Comparison of ENCODE assay signal across 4 worm cellular contexts in the genomic region with DNA sequence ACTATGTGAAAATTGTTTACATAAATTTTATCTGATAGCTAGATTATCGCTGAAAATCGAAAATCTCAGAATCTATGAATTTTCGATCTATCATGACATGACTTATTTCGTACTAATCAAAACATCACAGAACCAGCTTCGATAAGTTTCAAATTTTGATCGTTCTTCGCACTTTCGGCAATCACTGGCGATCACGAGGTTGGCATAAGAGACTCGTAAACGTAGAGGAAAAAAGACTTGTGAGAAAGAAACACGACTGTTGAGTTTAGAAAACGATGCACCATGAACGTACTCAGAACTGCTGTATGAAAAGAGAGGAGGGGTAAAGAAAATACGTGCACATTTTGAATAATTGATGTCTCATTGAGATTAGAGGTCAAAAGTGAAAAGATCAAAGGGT.
TF ChIP-seq lines count a peak whose summit lies in the region.

No protein-coding gene starts in this region.

TF ChIP-seq in whole organism, L1 larva, 84 proteins besides CTCF, POLR2A, EP300 and RAD21 (continued from another document):
- TF ChIP-seq nhr-19 (GFP tag; conservative IDR thresholded peaks at IDR 0.05; lab: Robert Waterston, UW) (peak; percentile 100), swsn-7 (tag; optimal IDR thresholded peaks at IDR 0.05; lab: Kevin White, UChicago) (peak; percentile 85), nhr-11 (tag; optimal IDR thresholded peaks at IDR 0.05; lab: Kevin White, UChicago) (peak; percentile 66), nhr-85 (tag; lab: Kevin White, UChicago) (peak; percentile 97), lin-13 (GFP tag; optimal IDR thresholded peaks at IDR 0.05; lab: Kevin White, UChicago) (peak; percentile 76), snu-23 (GFP tag; optimal IDR thresholded peaks at IDR 0.05; lab: Kevin White, UChicago) (peak; percentile 94), mdl-1 (tag; optimal IDR thresholded peaks at IDR 0.05; lab: Kevin White, UChicago) (peak in 1 of 2 experiments; percentile 88), pax-3 (tag; optimal IDR thresholded peaks at IDR 0.05; lab: Kevin White, UChicago) (peak; percentile 37), sup-37 (GFP tag; optimal IDR thresholded peaks at IDR 0.05; lab: Kevin White, UChicago) (peak; percentile 84), skn-1 (tag; optimal IDR thresholded peaks at IDR 0.05; lab: Kevin White, UChicago) (peak; percentile 22), nhr-90 (tag; optimal IDR thresholded peaks at IDR 0.05; lab: Kevin White, UChicago; ENCODE audit: poor library complexity) (peak; percentile 90), lin-39 (tag; optimal IDR thresholded peaks at IDR 0.05; lab: Kevin White, UChicago) (peak; percentile 79), unc-130 (tag; optimal IDR thresholded peaks at IDR 0.05; lab: Kevin White, UChicago) (peak; percentile 88), unc-98 (GFP tag; IDR thresholded peaks at IDR 0.05; lab: Robert Waterston, UW) (no peak), ztf-4 (tag; optimal IDR thresholded peaks at IDR 0.05; lab: Kevin White, UChicago) (peak; percentile 93), hpl-2 (GFP tag; optimal IDR thresholded peaks at IDR 0.05; lab: Kevin White, UChicago) (peak; percentile 50), snpc-4 (tag; optimal IDR thresholded peaks at IDR 0.05; lab: Kevin White, UChicago) (peak; percentile 48), efl-3 (GFP tag; optimal IDR thresholded peaks at IDR 0.05; lab: Kevin White, UChicago) (no peak), fkh-10 (GFP tag; optimal IDR thresholded peaks at IDR 0.05; lab: Kevin White, UChicago) (no peak), sox-4 (tag; optimal IDR thresholded peaks at IDR 0.05; lab: Kevin White, UChicago) (no peak), ama-1 (optimal IDR thresholded peaks at IDR 0.05; lab: Kevin White, UChicago) (peak; percentile 54), mep-1 (tag; optimal IDR thresholded peaks at IDR 0.05; lab: Kevin White, UChicago) (peak; percentile 90), ceh-63 (GFP tag; optimal IDR thresholded peaks at IDR 0.05; lab: Kevin White, UChicago) (no peak), ceh-82 (tag; optimal IDR thresholded peaks at IDR 0.05; lab: Kevin White, UChicago) (peak in 2 of 3 experiments; percentile 40 to 44), lin-35 (GFP tag; optimal IDR thresholded peaks at IDR 0.05; lab: Kevin White, UChicago) (peak; percentile 45 to 86)

TF ChIP-seq in whole organism, L2 larva, 48 proteins besides CTCF, POLR2A, EP300 and RAD21 (continued from another document):
- TF ChIP-seq lin-13 (GFP tag; optimal IDR thresholded peaks at IDR 0.05; lab: Kevin White, UChicago) = peak; percentile 61
- TF ChIP-seq lin-11 (tag; optimal IDR thresholded peaks at IDR 0.05; lab: Kevin White, UChicago) = no peak
- no peak for TF ChIP-seq skn-1 (tag; optimal IDR thresholded peaks at IDR 0.05; lab: Kevin White, UChicago)
- no peak for TF ChIP-seq aly-2 (tag; optimal IDR thresholded peaks at IDR 0.05; lab: Kevin White, UChicago)
- TF ChIP-seq nhr-129 (tag; optimal IDR thresholded peaks at IDR 0.05; lab: Kevin White, UChicago) = peak; percentile 98
- TF ChIP-seq snpc-4 (tag; optimal IDR thresholded peaks at IDR 0.05; lab: Kevin White, UChicago) = no peak

TF ChIP-seq in whole organism, L3 larva, 47 proteins besides CTCF, POLR2A, EP300 and RAD21 (continued from another document):
- TF ChIP-seq zag-1 (tag; optimal IDR thresholded peaks at IDR 0.05; lab: Kevin White, UChicago) (no peak), mdl-1 (tag; optimal IDR thresholded peaks at IDR 0.05; lab: Kevin White, UChicago) (no peak), nhr-77 (tag; optimal IDR thresholded peaks at IDR 0.05; lab: Kevin White, UChicago) (no peak)

TF ChIP-seq in whole organism, L4 larva, 104 proteins besides CTCF, POLR2A, EP300 and RAD21 (continued from another document):
- TF ChIP-seq lin-13 (GFP tag; optimal IDR thresholded peaks at IDR 0.05; lab: Kevin White, UChicago) (peak; percentile 28), Y75B8A.6 (GFP tag; IDR thresholded peaks at IDR 0.05; lab: Robert Waterston, UW) (0 out of 2 replicates have a peak, but pooled peaks have one; percentile 66), T26A8.4 (GFP tag; IDR thresholded peaks at IDR 0.05; lab: Robert Waterston, UW) (peak; percentile 72), zfp-2 (tag; optimal IDR thresholded peaks at IDR 0.05; lab: Kevin White, UChicago) (no peak), ZK546.5 (tag; optimal IDR thresholded peaks at IDR 0.05; lab: Kevin White, UChicago) (no peak), nhr-28 (tag; optimal IDR thresholded peaks at IDR 0.05; lab: Kevin White, UChicago) (peak; percentile 95), madf-5 (GFP tag; IDR thresholded peaks at IDR 0.05; lab: Robert Waterston, UW) (no peak), tag-97 (GFP tag; IDR thresholded peaks at IDR 0.05; lab: Robert Waterston, UW) (no peak), fos-1 (tag; optimal IDR thresholded peaks at IDR 0.05; lab: Kevin White, UChicago) (no peak), php-3 (GFP tag; IDR thresholded peaks at IDR 0.05; lab: Robert Waterston, UW) (peak; percentile 91), aly-2 (tag; optimal IDR thresholded peaks at IDR 0.05; lab: Kevin White, UChicago) (no peak), nhr-48 (tag; optimal IDR thresholded peaks at IDR 0.05; lab: Kevin White, UChicago) (peak; percentile 95), sdz-12 (GFP tag; optimal IDR thresholded peaks at IDR 0.05; lab: Kevin White, UChicago) (no peak), duxl-1 (tag; optimal IDR thresholded peaks at IDR 0.05; lab: Kevin White, UChicago; ENCODE audit: poor library complexity) (no peak), nhr-76 (tag; optimal IDR thresholded peaks at IDR 0.05; lab: Kevin White, UChicago) (no peak), cey-2 (tag; optimal IDR thresholded peaks at IDR 0.05; lab: Kevin White, UChicago; ENCODE audit: borderline replicate concordance, insufficient read depth) (peak; percentile 30), skn-1 (tag; optimal IDR thresholded peaks at IDR 0.05; lab: Kevin White, UChicago) (no peak), spr-3 (GFP tag; optimal IDR thresholded peaks at IDR 0.05; lab: Kevin White, UChicago) (no peak), Y48G9A.11 (GFP tag; IDR thresholded peaks at IDR 0.05; lab: Robert Waterston, UW) (no peak), F37D6.2 (tag; optimal IDR thresholded peaks at IDR 0.05; lab: Kevin White, UChicago) (no peak), zag-1 (tag; optimal IDR thresholded peaks at IDR 0.05; lab: Kevin White, UChicago) (no peak), ceh-62 (tag; optimal IDR thresholded peaks at IDR 0.05; lab: Kevin White, UChicago) (no peak), dmd-6 (GFP tag; IDR thresholded peaks at IDR 0.05; lab: Robert Waterston, UW) (peak; percentile 95), zip-2 (tag; optimal IDR thresholded peaks at IDR 0.05; lab: Kevin White, UChicago) (no peak), hlh-30 (tag; optimal IDR thresholded peaks at IDR 0.05; lab: Kevin White, UChicago; ENCODE audit: insufficient read depth) (peak; percentile 95), daf-12 (tag; optimal IDR thresholded peaks at IDR 0.05; lab: Kevin White, UChicago) (no peak), nhr-10 (tag; optimal IDR thresholded peaks at IDR 0.05; lab: Kevin White, UChicago) (peak; percentile 98), ztf-11 (tag; optimal IDR thresholded peaks at IDR 0.05; lab: Kevin White, UChicago) (no peak), mdt-29 (GFP tag; IDR thresholded peaks at IDR 0.05; lab: Robert Waterston, UW) (peak; percentile 90), zip-11 (GFP tag; IDR thresholded peaks at IDR 0.05; lab: Robert Waterston, UW) (no peak), tra-1 (GFP tag; IDR thresholded peaks at IDR 0.05; lab: Robert Waterston, UW) (peak; percentile 80; the same call in 1 of the 2 replicates), ztf-7 (tag; optimal IDR thresholded peaks at IDR 0.05; lab: Kevin White, UChicago) (no peak), nhr-102 (tag; optimal IDR thresholded peaks at IDR 0.05; lab: Kevin White, UChicago) (peak; percentile 60), Y105C5A.15 (GFP tag; IDR thresholded peaks at IDR 0.05; lab: Robert Waterston, UW) (no peak), R02D3.7 (tag; optimal IDR thresholded peaks at IDR 0.05; lab: Kevin White, UChicago) (no peak), mdl-1 (tag; optimal IDR thresholded peaks at IDR 0.05; lab: Kevin White, UChicago) (peak in 1 of 2 experiments; percentile 81), hlh-11 (tag; optimal IDR thresholded peaks at IDR 0.05; lab: Kevin White, UChicago) (peak; percentile 96), ceh-82 (tag; optimal IDR thresholded peaks at IDR 0.05; lab: Kevin White, UChicago) (no peak), D1046.2 (GFP tag; IDR thresholded peaks at IDR 0.05; lab: Robert Waterston, UW) (no peak), nhr-77 (tag; optimal IDR thresholded peaks at IDR 0.05; lab: Kevin White, UChicago) (peak; percentile 89), mep-1 (tag; optimal IDR thresholded peaks at IDR 0.05; lab: Kevin White, UChicago) (peak; percentile 79), lin-39 (tag; optimal IDR thresholded peaks at IDR 0.05; lab: Kevin White, UChicago) (no peak), snpc-4 (tag; optimal IDR thresholded peaks at IDR 0.05; lab: Kevin White, UChicago) (no peak), saeg-2 (GFP tag; IDR thresholded peaks at IDR 0.05; lab: Robert Waterston, UW) (no peak), pha-4 (GFP tag; IDR thresholded peaks at IDR 0.05; lab: Robert Waterston, UW) (no peak; the same call in 1 of the 2 replicates), pha-4 (tag; optimal IDR thresholded peaks at IDR 0.05; lab: Kevin White, UChicago) (peak; percentile 54), nhr-41 (GFP tag; IDR thresholded peaks at IDR 0.05; lab: Robert Waterston, UW) (peak; percentile 57; the same call in 1 of the 2 replicates), attf-4 (tag; optimal IDR thresholded peaks at IDR 0.05; lab: Kevin White, UChicago) (no peak), ceh-28 (tag; optimal IDR thresholded peaks at IDR 0.05; lab: Kevin White, UChicago) (no peak), madf-9 (GFP tag; conservative IDR thresholded peaks at IDR 0.05; lab: Robert Waterston, UW) (no peak), fkh-10 (GFP tag; optimal IDR thresholded peaks at IDR 0.05; lab: Kevin White, UChicago) (no peak), ama-1 (optimal IDR thresholded peaks at IDR 0.05; lab: Kevin White, UChicago) (peak; percentile 79), ces-1 (GFP tag; optimal IDR thresholded peaks at IDR 0.05; lab: Kevin White, UChicago) (no peak), daf-8 (GFP tag; IDR thresholded peaks at IDR 0.05; lab: Robert Waterston, UW) (no peak), aha-1 (tag; lab: Kevin White, UChicago) (peak; percentile 99), egl-43 (GFP tag; IDR thresholded peaks at IDR 0.05; lab: Robert Waterston, UW) (no peak), gei-8 (GFP tag; optimal IDR thresholded peaks at IDR 0.05; lab: Kevin White, UChicago) (no peak), hif-1 (tag; optimal IDR thresholded peaks at IDR 0.05; lab: Kevin White, UChicago) (peak; percentile 77 to 98), lin-1 (GFP tag; IDR thresholded peaks at IDR 0.05; lab: Robert Waterston, UW) (peak; percentile 72; the same call in 1 of the 2 replicates), nhr-111 (GFP tag; optimal IDR thresholded peaks at IDR 0.05; lab: Kevin White, UChicago) (no peak), daf-16 (GFP tag; optimal IDR thresholded peaks at IDR 0.05; lab: Kevin White, UChicago) (peak in 1 of 2 experiments; percentile 52), daf-16 (tag; optimal IDR thresholded peaks at IDR 0.05; lab: Kevin White, UChicago) (peak; percentile 89), nhr-11 (tag; optimal IDR thresholded peaks at IDR 0.05; lab: Kevin White, UChicago) (peak; percentile 80), mxl-2 (GFP tag; conservative IDR thresholded peaks at IDR 0.05; lab: Robert Waterston, UW) (no peak)
TF ChIP-seq in whole organism, L4 larva: peak in this region for 41.
